Fruit fly (Drosophila melanogaster) whole organism, prepupa: ENCODE measurements around the gene CG9316.

Source experiments
- CG10631 ChIP-seq: fragments of 200-800 bp; sonication (Bioruptor generic); optimal IDR thresholded peaks from 2 replicates; lab custom pipeline; 2016; ENCODE audit warnings: missing biosample characterization, missing genetic modification characterization
- CG11294 ChIP-seq: fragments of 200-800 bp; sonication (Bioruptor generic); IDR thresholded peaks from 2 replicates; pipeline ENCODE4 v1.3.6; 2022; ENCODE audit warnings: missing biosample characterization, missing genetic modification characterization
- CG11762 ChIP-seq: fragments of 200-800 bp; sonication (Bioruptor generic); optimal IDR thresholded peaks from 3 replicates; lab custom pipeline; 2016; ENCODE audit warnings: missing biosample characterization, missing genetic modification characterization; ENCODE audit not compliant: insufficient read depth
- CG11902 ChIP-seq: fragments of 200-800 bp; sonication (Bioruptor generic); optimal IDR thresholded peaks from 3 replicates; lab custom pipeline; 2016; ENCODE audit warnings: missing biosample characterization, missing genetic modification characterization
- CG15336 ChIP-seq: fragments of 200-800 bp; sonication (Bioruptor generic); IDR thresholded peaks from 2 replicates; pipeline ENCODE4 v1.3.6; 2022; ENCODE audit warnings: missing biosample characterization, missing genetic modification characterization
- CG16779 ChIP-seq: fragments of 200-800 bp; sonication (Bioruptor generic); optimal IDR thresholded peaks from 3 replicates; lab custom pipeline; 2017; ENCODE audit warnings: missing biosample characterization, mild to moderate bottlenecking, missing genetic modification characterization
- CG3032 ChIP-seq: fragments of 200-800 bp; optimal IDR thresholded peaks from 2 replicates; lab custom pipeline; 2019; ENCODE audit warnings: missing biosample characterization, mild to moderate bottlenecking, missing genetic modification characterization, moderate library complexity
- CG31627 ChIP-seq: fragments of 200-800 bp; sonication (Bioruptor generic); optimal IDR thresholded peaks from 3 replicates; lab custom pipeline; 2016; ENCODE audit warnings: missing biosample characterization, missing genetic modification characterization
- CG34406 ChIP-seq: fragments of 200-800 bp; sonication (Bioruptor generic); optimal IDR thresholded peaks from 3 replicates; lab custom pipeline; 2016; ENCODE audit warnings: missing biosample characterization, missing genetic modification characterization
- CG6163 ChIP-seq: fragments of 200-800 bp; sonication (Bioruptor generic); IDR thresholded peaks from 3 replicates; pipeline ENCODE4 v1.3.6; 2022; ENCODE audit warnings: missing biosample characterization, missing genetic modification characterization
- CG6276 ChIP-seq: fragments of 200-800 bp; sonication (Bioruptor generic); optimal IDR thresholded peaks from 2 replicates; lab custom pipeline; 2017; ENCODE audit warnings: missing biosample characterization, mild to moderate bottlenecking, missing genetic modification characterization
- CG6792 ChIP-seq: fragments of 200-800 bp; sonication (Bioruptor generic); optimal IDR thresholded peaks from 3 replicates; lab custom pipeline; 2016; ENCODE audit warnings: missing biosample characterization, missing genetic modification characterization
- CG6808 ChIP-seq: fragments of 200-800 bp; sonication (Bioruptor generic); optimal IDR thresholded peaks from 3 replicates; lab custom pipeline; 2017; ENCODE audit warnings: missing biosample characterization, missing genetic modification characterization, mild to moderate bottlenecking, moderate library complexity, missing genetic modification reagents
- CG6854 ChIP-seq: fragments of 200-800 bp; sonication (Bioruptor generic); optimal IDR thresholded peaks from 2 replicates; lab custom pipeline; 2017; ENCODE audit warnings: missing biosample characterization, mild to moderate bottlenecking, missing genetic modification characterization
- CG8119 ChIP-seq: fragments of 200-800 bp; sonication (Bioruptor generic); IDR thresholded peaks from 3 replicates; pipeline ENCODE4 v1.3.6; 2022; ENCODE audit warnings: missing biosample characterization, missing genetic modification characterization
- CG8632 ChIP-seq: fragments of 200-800 bp; sonication (Bioruptor generic); optimal IDR thresholded peaks from 3 replicates; lab custom pipeline; 2016; ENCODE audit warnings: missing biosample characterization, missing genetic modification characterization
- CG9139 ChIP-seq: fragments of 200-800 bp; sonication (Bioruptor generic); optimal IDR thresholded peaks from 3 replicates; lab custom pipeline; 2017; ENCODE audit warnings: missing biosample characterization, mild to moderate bottlenecking, missing genetic modification characterization
- Eip75B ChIP-seq: fragments of 200-800 bp; sonication (Bioruptor generic); optimal IDR thresholded peaks from 3 replicates; lab custom pipeline; 2016; ENCODE audit warnings: missing biosample characterization, missing genetic modification characterization
- Eip78C ChIP-seq: fragments of 200-800 bp; sonication (Bioruptor generic); peaks from one replicate; lab custom pipeline; 2016; ENCODE audit warnings: missing biosample characterization, missing genetic modification characterization
- Eip93F ChIP-seq: fragments of 200-800 bp; sonication (Bioruptor generic); optimal IDR thresholded peaks from 2 replicates; lab custom pipeline; 2016; ENCODE audit warnings: missing biosample characterization, mild to moderate bottlenecking, missing genetic modification characterization
- Ets21C ChIP-seq: fragments of 200-800 bp; sonication (Bioruptor generic); optimal IDR thresholded peaks from 3 replicates; lab custom pipeline; 2016; ENCODE audit warnings: missing biosample characterization, missing genetic modification characterization
- Ets96B ChIP-seq: fragments of 200-800 bp; optimal IDR thresholded peaks from 2 replicates; lab custom pipeline; 2019; ENCODE audit warnings: missing biosample characterization, mild to moderate bottlenecking, missing genetic modification characterization, moderate library complexity
- Gug ChIP-seq: fragments of 200-800 bp; sonication (Bioruptor generic); IDR thresholded peaks from 2 replicates; pipeline ENCODE4 v1.3.6; 2022; ENCODE audit warnings: missing biosample characterization, missing genetic modification characterization
- Hr38 ChIP-seq: sonication (Bioruptor generic); optimal IDR thresholded peaks from 2 replicates; lab custom pipeline; 2016; ENCODE audit warnings: missing biosample characterization, missing genetic modification characterization
- Hr39 ChIP-seq: fragments of 200-800 bp; sonication (Bioruptor generic); optimal IDR thresholded peaks from 2 replicates; lab custom pipeline; 2016; ENCODE audit warnings: missing biosample characterization, missing genetic modification characterization
- Hr4 ChIP-seq: fragments of 200-800 bp; sonication (Bioruptor generic); optimal IDR thresholded peaks from 3 replicates; lab custom pipeline; 2016; ENCODE audit warnings: missing biosample characterization, missing genetic modification characterization
- Met ChIP-seq: fragments of 200-800 bp; sonication (Bioruptor generic); optimal IDR thresholded peaks from 3 replicates; lab custom pipeline; 2016; ENCODE audit warnings: missing biosample characterization, missing genetic modification characterization
- OdsH ChIP-seq: fragments of 200-800 bp; sonication (Bioruptor generic); optimal IDR thresholded peaks from 3 replicates; lab custom pipeline; 2016; ENCODE audit warnings: missing biosample characterization, missing genetic modification characterization
- Smox ChIP-seq: fragments of 200-800 bp; sonication (Bioruptor generic); optimal IDR thresholded peaks from 3 replicates; lab custom pipeline; 2016; ENCODE audit warnings: missing biosample characterization, missing genetic modification characterization
- Sox102F ChIP-seq: fragments of 200-800 bp; sonication (Bioruptor generic); optimal IDR thresholded peaks from 2 replicates; lab custom pipeline; 2016; ENCODE audit warnings: missing biosample characterization, mild to moderate bottlenecking, missing genetic modification characterization
- Sox14 ChIP-seq: fragments of 200-800 bp; sonication (Bioruptor generic); optimal IDR thresholded peaks from 3 replicates; lab custom pipeline; 2016; ENCODE audit warnings: missing biosample characterization, missing genetic modification characterization
- Sox15 ChIP-seq: fragments of 200-800 bp; sonication (Bioruptor generic); optimal IDR thresholded peaks from 3 replicates; lab custom pipeline; 2016; ENCODE audit warnings: missing biosample characterization, missing genetic modification characterization
- acj6 ChIP-seq: fragments of 200-800 bp; sonication (Bioruptor generic); optimal IDR thresholded peaks from 3 replicates; lab custom pipeline; 2016; ENCODE audit warnings: missing biosample characterization, missing genetic modification characterization
- cyc ChIP-seq: fragments of 200-800 bp; sonication (Bioruptor generic); optimal IDR thresholded peaks from 3 replicates; lab custom pipeline; 2016; ENCODE audit warnings: missing biosample characterization, missing genetic modification characterization
- dsx ChIP-seq: fragments of 200-800 bp; optimal IDR thresholded peaks from 3 replicates; lab custom pipeline; 2019; ENCODE audit warnings: missing biosample characterization, mild to moderate bottlenecking, missing genetic modification characterization, moderate library complexity; ENCODE audit not compliant: poor library complexity, severe bottlenecking
- fd59A ChIP-seq: fragments of 200-800 bp; sonication (Bioruptor generic); optimal IDR thresholded peaks from 2 replicates; lab custom pipeline; 2017; ENCODE audit warnings: missing biosample characterization, mild to moderate bottlenecking, missing genetic modification characterization, missing genetic modification reagents
- fd85E ChIP-seq: fragments of 200-800 bp; sonication (Bioruptor generic); optimal IDR thresholded peaks from 3 replicates; lab custom pipeline; 2016; ENCODE audit warnings: missing biosample characterization, missing genetic modification characterization
- fkh ChIP-seq: fragments of 200-800 bp; sonication (Bioruptor generic); optimal IDR thresholded peaks from 3 replicates; lab custom pipeline; 2017; ENCODE audit warnings: missing biosample characterization, mild to moderate bottlenecking, missing genetic modification characterization, moderate library complexity
- lz ChIP-seq: fragments of 200-800 bp; sonication (Bioruptor generic); optimal IDR thresholded peaks from 3 replicates; lab custom pipeline; 2016; ENCODE audit warnings: missing biosample characterization, missing genetic modification characterization
- net ChIP-seq: fragments of 200-800 bp; sonication (Bioruptor generic); optimal IDR thresholded peaks from 3 replicates; lab custom pipeline; 2016; ENCODE audit warnings: missing biosample characterization, missing genetic modification characterization
- pdm3 ChIP-seq: fragments of 200-800 bp; sonication (Bioruptor generic); optimal IDR thresholded peaks from 3 replicates; lab custom pipeline; 2016; ENCODE audit warnings: missing biosample characterization, missing genetic modification characterization
- salr ChIP-seq, 2 experiments: fragments of 200-800 bp; sonication (Bioruptor generic); optimal IDR thresholded peaks; 3 replicates each; lab custom pipeline; 2016 to 2018; ENCODE audit warnings: missing biosample characterization in 2 of 2, missing genetic modification characterization in 2 of 2, mild to moderate bottlenecking in 1 of 2
- spab ChIP-seq: fragments of 200-800 bp; sonication (Bioruptor generic); optimal IDR thresholded peaks from 2 replicates; lab custom pipeline; 2017; ENCODE audit warnings: missing biosample characterization, mild to moderate bottlenecking, missing genetic modification characterization, missing genetic modification reagents
- ss ChIP-seq, 2 experiments: fragments of 200-800 bp; sonication (Bioruptor generic); optimal IDR thresholded peaks; 2 replicates in 1 of 2; 3 replicates in 1 of 2; lab custom pipeline; 2017 to 2018; ENCODE audit warnings: mild to moderate bottlenecking in 2 of 2, missing biosample characterization in 2 of 2, missing genetic modification characterization in 2 of 2, moderate library complexity in 1 of 2
- svp ChIP-seq: fragments of 200-800 bp; sonication (Bioruptor generic); peaks from one replicate; lab custom pipeline; 2016; ENCODE audit warnings: missing biosample characterization, missing genetic modification characterization
- vri ChIP-seq: fragments of 200-800 bp; sonication (Bioruptor generic); optimal IDR thresholded peaks from 3 replicates; lab custom pipeline; 2016; ENCODE audit warnings: missing biosample characterization, mild to moderate bottlenecking, missing genetic modification characterization

CG9316 gene

dm6 chr2L:20681648-20682098, 44.7 kb downstream of the CG9316 start, which contains the start of gene Cen (continued):
- no peak for TF ChIP-seq CG11294
- peak; percentile 61 for TF ChIP-seq CG6792 (GFP tag; lab: Kevin White, UChicago)
- TF ChIP-seq Hr4 (GFP tag; lab: Kevin White, UChicago), result peak; percentile 88
- no peak for TF ChIP-seq CG6276 (GFP tag; lab: Kevin White, UChicago)
- peak in 1 of 2 experiments; percentile 12 for TF ChIP-seq salr (GFP tag; optimal IDR thresholded peaks at IDR 0.05; lab: Kevin White, UChicago)
- no peak for TF ChIP-seq Sox102F
- peak; percentile 78 for TF ChIP-seq Eip75B (GFP tag; lab: Kevin White, UChicago)
- TF ChIP-seq CG3032 (tag; lab: Kevin White, UChicago), result peak; percentile 52
- peak; percentile 93 for TF ChIP-seq Eip78C
- no peak for TF ChIP-seq Gug (GFP tag; lab: Robert Waterston, UW)
- peak; percentile 28 for TF ChIP-seq CG11762 (GFP tag; lab: Kevin White, UChicago)
- TF ChIP-seq CG6854 (GFP tag; lab: Kevin White, UChicago), result no peak
- no peak for TF ChIP-seq dsx (GFP tag; lab: Kevin White, UChicago)
- no peak for TF ChIP-seq spab (GFP tag; lab: Kevin White, UChicago)
- no peak for TF ChIP-seq Smox (GFP tag; lab: Kevin White, UChicago)
- no peak for TF ChIP-seq fd85E
- TF ChIP-seq CG6163 (GFP tag; lab: Robert Waterston, UW), result peak; percentile 82
- peak; percentile 22 for TF ChIP-seq Eip93F (GFP tag; lab: Kevin White, UChicago)
- peak; percentile 85 for TF ChIP-seq svp (GFP tag; lab: Kevin White, UChicago)
- peak; percentile 2 for TF ChIP-seq CG6808
- TF ChIP-seq CG15336 (GFP tag; lab: Robert Waterston, UW), result peak; percentile 74
- TF ChIP-seq CG31627 (GFP tag; lab: Kevin White, UChicago), result peak; percentile 83
- no peak for TF ChIP-seq Met (GFP tag; lab: Kevin White, UChicago)
- TF ChIP-seq CG34406 (GFP tag; lab: Kevin White, UChicago), result peak; percentile 79
- TF ChIP-seq lz, result peak; percentile 77
- no peak for TF ChIP-seq vri (GFP tag; lab: Kevin White, UChicago)
- peak; percentile 58 for TF ChIP-seq CG11902 (GFP tag; lab: Kevin White, UChicago)

dm6 chr2L:20675875-20676274, 50.5 kb downstream of the CG9316 start, which contains the start of the genes CG31678 and IKKepsilon:
Gene CG31678, minus strand, starts transcription at chr2L:20675941.
Gene IKKepsilon, plus strand, starts transcription at chr2L:20676045.
- peak; percentile 45 for TF ChIP-seq CG6792 (GFP tag; lab: Kevin White, UChicago)
- TF ChIP-seq CG16779 (tag; lab: Kevin White, UChicago), result no peak
- peak; percentile 25 for TF ChIP-seq cyc (GFP tag; lab: Kevin White, UChicago)
- TF ChIP-seq CG3032 (tag; lab: Kevin White, UChicago), result peak; percentile 35
- no peak for TF ChIP-seq Sox102F
- peak; percentile 43; the same call in 2 of the 3 replicates for TF ChIP-seq CG6163 (GFP tag; lab: Robert Waterston, UW)
- no peak for TF ChIP-seq Eip93F (GFP tag; lab: Kevin White, UChicago)
- TF ChIP-seq OdsH (GFP tag; lab: Kevin White, UChicago), result peak; percentile 68
- peak; percentile 81 for TF ChIP-seq Sox14 (GFP tag; lab: Kevin White, UChicago)
- TF ChIP-seq vri (GFP tag; lab: Kevin White, UChicago), result no peak
- TF ChIP-seq pdm3, result peak; percentile 58
- peak; percentile 81 for TF ChIP-seq svp (GFP tag; lab: Kevin White, UChicago)
- no peak for TF ChIP-seq net (GFP tag; lab: Kevin White, UChicago)
- peak; percentile 42 for TF ChIP-seq Ets96B (tag; lab: Kevin White, UChicago)
- TF ChIP-seq ss (GFP tag; optimal IDR thresholded peaks at IDR 0.05; lab: Kevin White, UChicago), result no peak
- peak; percentile 56 for TF ChIP-seq Hr4 (GFP tag; lab: Kevin White, UChicago)
- no peak for TF ChIP-seq Hr39 (GFP tag; lab: Kevin White, UChicago)
- no peak for TF ChIP-seq CG6808
- no peak for TF ChIP-seq Hr38 (GFP tag; lab: Kevin White, UChicago)
- no peak for TF ChIP-seq dsx (GFP tag; lab: Kevin White, UChicago)
- peak; percentile 40; the same call in 1 of the 3 replicates for TF ChIP-seq CG8119 (GFP tag; lab: Robert Waterston, UW)
- peak; percentile 67 for TF ChIP-seq Eip78C
- no peak for TF ChIP-seq CG9139
- peak; percentile 14; the same call in 1 of the 2 replicates for TF ChIP-seq Gug (GFP tag; lab: Robert Waterston, UW)
- TF ChIP-seq CG11294, result no peak
- TF ChIP-seq salr (GFP tag; optimal IDR thresholded peaks at IDR 0.05; lab: Kevin White, UChicago), result no peak
- no peak for TF ChIP-seq fd85E
- TF ChIP-seq CG31627 (GFP tag; lab: Kevin White, UChicago), result peak; percentile 44
- peak; percentile 55 for TF ChIP-seq CG15336 (GFP tag; lab: Robert Waterston, UW)
- no peak for TF ChIP-seq Sox15 (GFP tag; lab: Kevin White, UChicago)
- TF ChIP-seq CG6854 (GFP tag; lab: Kevin White, UChicago), result peak; percentile 6
- TF ChIP-seq fkh (GFP tag; lab: Kevin White, UChicago), result no peak
- TF ChIP-seq Met (GFP tag; lab: Kevin White, UChicago), result no peak
- no peak for TF ChIP-seq fd59A (GFP tag; lab: Kevin White, UChicago)
- TF ChIP-seq acj6 (GFP tag; lab: Kevin White, UChicago), result peak; percentile 56
- no peak for TF ChIP-seq CG11902 (GFP tag; lab: Kevin White, UChicago)
- no peak for TF ChIP-seq Ets21C (GFP tag; lab: Kevin White, UChicago)
- TF ChIP-seq CG11762 (GFP tag; lab: Kevin White, UChicago), result no peak
- TF ChIP-seq CG8632, result peak; percentile 2
- TF ChIP-seq spab (GFP tag; lab: Kevin White, UChicago), result no peak
- TF ChIP-seq CG10631 (GFP tag; lab: Kevin White, UChicago), result no peak
